Worm (Caenorhabditis elegans): ENCODE measurements around the gene C54E10.11.

DNA sequence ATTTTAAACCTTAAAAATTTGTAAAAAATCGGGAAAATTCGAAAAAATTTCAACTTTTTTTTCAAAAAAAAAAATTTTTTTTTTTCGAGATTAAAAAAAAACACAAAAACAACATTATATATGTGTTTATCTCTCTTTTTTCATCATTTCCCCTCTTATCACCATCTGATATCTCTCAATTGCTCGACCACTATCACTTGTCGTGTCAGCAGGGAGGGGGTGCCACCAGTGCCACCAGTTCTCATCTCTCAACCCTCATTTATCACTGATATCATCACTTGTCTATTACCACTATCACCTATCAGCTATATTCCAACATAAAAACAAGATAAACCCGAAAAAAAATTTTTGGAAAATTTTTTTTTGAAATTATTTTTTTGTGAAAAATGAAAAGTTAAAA lies 24.5 kb upstream of the C54E10.11 start:
- TF ChIP-seq hpl-2 (GFP tag; optimal IDR thresholded peaks at IDR 0.05) (no peak), dpl-1 (GFP tag; optimal IDR thresholded peaks at IDR 0.05) (no peak), nhr-11 (tag; optimal IDR thresholded peaks at IDR 0.05) (no peak), grh-1 (GFP tag; IDR thresholded peaks at IDR 0.05) (no peak), unc-86 (tag; optimal IDR thresholded peaks at IDR 0.05) (no peak), nhr-90 (tag; optimal IDR thresholded peaks at IDR 0.05; ENCODE audit: poor library complexity) (no peak), ceh-63 (GFP tag; optimal IDR thresholded peaks at IDR 0.05) (no peak), pax-3 (tag; optimal IDR thresholded peaks at IDR 0.05) (no peak), snpc-4 (tag; optimal IDR thresholded peaks at IDR 0.05) (no peak), Y116A8C.19 (tag; optimal IDR thresholded peaks at IDR 0.05; ENCODE audit: borderline replicate concordance) (no peak), unc-130 (tag; optimal IDR thresholded peaks at IDR 0.05) (no peak), unc-30 (tag; optimal IDR thresholded peaks at IDR 0.05) (no peak), F16B12.6 (tag; optimal IDR thresholded peaks at IDR 0.05) (no peak)

All from whole organism, L1 larva.